Worm (Caenorhabditis elegans) whole organism, L1 larva: ENCODE measurements around the gene T04C4.3.

Source experiments
- ama-1 ChIP-seq: fragments of 150-350 bp; optimal IDR thresholded peaks from 2 replicates; lab custom pipeline; 2014
- ceh-82 ChIP-seq, 3 experiments: fragments of 150-350 bp in 1 of 3; sonication (generic microtip) in 2 of 3; optimal IDR thresholded peaks; 2 replicates each; lab custom pipeline; 2014 to 2017; ENCODE audit warnings: missing biosample characterization in 3 of 3, missing genetic modification characterization in 3 of 3
- egl-27 ChIP-seq, 2 experiments: fragments of 150-350 bp in 1 of 2; sonication (generic microtip); optimal IDR thresholded peaks; 3 replicates each; lab custom pipeline; 2017 to 2018; ENCODE audit warnings: missing biosample characterization in 2 of 2, missing genetic modification characterization in 2 of 2, missing genetic modification reagents in 2 of 2
- fkh-10 ChIP-seq: sonication (generic microtip); optimal IDR thresholded peaks from 2 replicates; lab custom pipeline; 2017; ENCODE audit warnings: missing biosample characterization, missing genetic modification reagents, missing genetic modification characterization
- fkh-8 ChIP-seq: sonication (generic microtip); optimal IDR thresholded peaks from 2 replicates; lab custom pipeline; 2016; ENCODE audit warnings: mild to moderate bottlenecking, missing genetic modification characterization, missing compliant biosample characterization
- grh-1 ChIP-seq: fragments of 200-800 bp; sonication (Bioruptor generic); IDR thresholded peaks from 2 replicates; pipeline ENCODE4 v1.3.6; 2022; ENCODE audit warnings: missing genetic modification reagents, missing genetic modification characterization, missing compliant biosample characterization
- jun-1 ChIP-seq: fragments of 150-350 bp; optimal IDR thresholded peaks from 2 replicates; lab custom pipeline; 2014; ENCODE audit warnings: missing biosample characterization, missing genetic modification reagents, missing genetic modification characterization
- nhr-12 ChIP-seq: sonication (generic microtip); optimal IDR thresholded peaks from 2 replicates; lab custom pipeline; 2017; ENCODE audit warnings: missing biosample characterization, missing genetic modification characterization
- nhr-77 ChIP-seq: fragments of 150-350 bp; optimal IDR thresholded peaks from 2 replicates; lab custom pipeline; 2014; ENCODE audit warnings: missing biosample characterization, missing genetic modification characterization
- nhr-85 ChIP-seq: sonication (generic microtip); peaks from one replicate; lab custom pipeline; 2016; ENCODE audit warnings: missing genetic modification characterization, inconsistent platforms, missing compliant biosample characterization
- rnt-1 ChIP-seq: sonication (generic microtip); optimal IDR thresholded peaks from 2 replicates; lab custom pipeline; 2016; ENCODE audit warnings: mild to moderate bottlenecking, missing genetic modification characterization, moderate library complexity, missing compliant biosample characterization
- skn-1 ChIP-seq: fragments of 150-350 bp; optimal IDR thresholded peaks from 2 replicates; lab custom pipeline; 2014; ENCODE audit warnings: missing biosample characterization, missing genetic modification characterization
- unc-98 ChIP-seq: fragments of 200-800 bp; sonication (Bioruptor generic); IDR thresholded peaks from 2 replicates; pipeline ENCODE4 v1.3.6; 2022; ENCODE audit warnings: missing genetic modification characterization, missing compliant biosample characterization
- ztf-4 ChIP-seq: fragments of 150-350 bp; optimal IDR thresholded peaks from 2 replicates; lab custom pipeline; 2014; ENCODE audit warnings: missing biosample characterization, missing genetic modification characterization

DNA sequence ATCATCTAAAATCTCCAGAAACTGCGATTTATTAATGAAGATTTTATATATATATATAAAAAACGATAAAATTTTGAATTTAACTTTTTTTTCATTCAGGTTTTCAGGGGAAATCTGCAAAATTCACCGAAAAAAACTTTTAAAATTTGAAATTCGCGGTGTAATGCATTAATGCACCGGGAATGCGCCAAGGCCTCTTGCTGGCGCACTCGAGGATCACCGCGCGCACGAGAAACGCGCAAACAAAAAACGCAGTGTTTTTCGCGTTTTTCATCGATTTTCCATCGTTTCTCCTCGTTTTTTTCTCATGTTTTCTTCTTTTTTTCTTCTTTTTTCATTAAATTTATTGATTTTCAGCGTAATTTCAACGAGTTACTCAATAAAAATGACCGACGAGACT, 39.1 kb downstream of the T04C4.3 start, which contains the start of gene hrpu-2:
- peak; percentile 50 for TF ChIP-seq ama-1 (lab: Kevin White, UChicago)
- peak in 1 of 2 experiments; percentile 13 for TF ChIP-seq egl-27 (tag; optimal IDR thresholded peaks at IDR 0.05; lab: Kevin White, UChicago)
- peak; percentile 80 for TF ChIP-seq skn-1
- peak; percentile 89 for TF ChIP-seq nhr-85 (tag; lab: Kevin White, UChicago)
- TF ChIP-seq nhr-77 (tag; lab: Kevin White, UChicago): peak; percentile 65
- TF ChIP-seq unc-98 (GFP tag; lab: Robert Waterston, UW): peak; percentile 41; the same call in 1 of the 2 replicates
- TF ChIP-seq grh-1 (GFP tag; lab: Robert Waterston, UW): peak; percentile 91
- peak; percentile 75 for TF ChIP-seq ztf-4
- peak; percentile 85 for TF ChIP-seq jun-1 (tag; lab: Kevin White, UChicago)
- no peak for TF ChIP-seq nhr-12
- TF ChIP-seq fkh-10: peak; percentile 77
- TF ChIP-seq fkh-8 (tag; lab: Kevin White, UChicago): peak; percentile 85
- peak; percentile 86 to 94 (median 93) for TF ChIP-seq ceh-82 (tag; optimal IDR thresholded peaks at IDR 0.05; lab: Kevin White, UChicago)
- peak; percentile 96 for TF ChIP-seq rnt-1 (tag; lab: Kevin White, UChicago)
